Fruit fly (Drosophila melanogaster) Kc167 (cell line): ENCODE results near the gene Kaz1-ORFB.

Experiments used
- Sin3A ChIP-seq: fragments of >200 bp; optimal IDR thresholded peaks from 2 replicates; lab custom pipeline; 2018; ENCODE audit warnings: missing external identifiers
- h ChIP-seq: fragments of >200 bp; optimal IDR thresholded peaks from 3 replicates; lab custom pipeline; 2018; ENCODE audit warnings: missing external identifiers
- psq ChIP-seq: fragments of >200 bp; optimal IDR thresholded peaks from 2 replicates; lab custom pipeline; 2017; ENCODE audit warnings: missing external identifiers
- ttk ChIP-seq: sonication (Bioruptor generic); optimal IDR thresholded peaks from 2 replicates; lab custom pipeline; 2017; ENCODE audit warnings: missing external identifiers

dm6 chr3L:263500-264377, 47.3 kb downstream of the Kaz1-ORFB start:
- TF ChIP-seq h (lab: Kevin White, UChicago) (no peak), psq (lab: Kevin White, UChicago) (no peak), Sin3A (no peak), ttk (lab: Kevin White, UChicago) (no peak)
